Worm (Caenorhabditis elegans): ENCODE data around the gene T09F3.5.
A peak's percentile ranks its signal among the peaks of the same experiment; 100 is the strongest.

The T09F3.5 gene

ce11 chrII:10390250-10390821 lies 6.3 kb upstream of the T09F3.5 start:
- TF ChIP-seq M03D4.4 (tag; optimal IDR thresholded peaks at IDR 0.05) (no peak), cnd-1 (tag; optimal IDR thresholded peaks at IDR 0.05) (no peak)

DNA sequence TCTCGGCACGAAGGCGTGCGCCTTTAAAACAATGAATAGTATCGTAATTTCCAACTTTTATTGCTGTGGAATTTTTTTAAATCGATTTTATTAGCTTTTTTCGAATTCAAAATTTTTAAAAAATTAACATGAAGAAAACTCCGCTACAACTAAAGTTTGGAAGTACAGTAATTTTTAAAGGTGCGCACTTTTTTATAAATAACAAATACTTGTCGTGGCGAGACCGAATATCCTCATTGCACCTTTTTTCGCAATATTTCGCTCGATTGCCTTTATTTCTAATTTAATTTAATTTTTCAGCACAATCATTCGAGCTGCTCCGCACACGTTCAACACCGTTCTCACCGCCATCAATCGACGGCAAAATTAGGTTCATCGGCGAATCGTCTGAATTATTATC lies 5.8 kb upstream of the T09F3.5 start, which contains the start of the genes T09F3.2 and T09F3.7:
T09F3.2 (plus strand) TSS at position 301 of the 400 bp plus-strand sequence.
T09F3.7 (plus strand) TSS at position 315 of the 400 bp plus-strand sequence.
- TF ChIP-seq nhr-12 (tag; optimal IDR thresholded peaks at IDR 0.05): no peak
- no peak for TF ChIP-seq mab-5 (tag; optimal IDR thresholded peaks at IDR 0.05)
- no peak for TF ChIP-seq tbx-8 (GFP tag; optimal IDR thresholded peaks at IDR 0.05)
- TF ChIP-seq cnd-1 (tag; optimal IDR thresholded peaks at IDR 0.05): no peak
- no peak for TF ChIP-seq flh-1 (GFP tag; optimal IDR thresholded peaks at IDR 0.05)
- no peak for TF ChIP-seq zip-8 (tag; optimal IDR thresholded peaks at IDR 0.05)
- no peak for TF ChIP-seq sptf-1 (tag; optimal IDR thresholded peaks at IDR 0.05)
- no peak for TF ChIP-seq blmp-1 (tag; optimal IDR thresholded peaks at IDR 0.05)
- TF ChIP-seq drap-1 (GFP tag; optimal IDR thresholded peaks at IDR 0.05): no peak
- no peak for TF ChIP-seq ceh-83 (GFP tag; optimal IDR thresholded peaks at IDR 0.05)
- TF ChIP-seq sem-2 (GFP tag; optimal IDR thresholded peaks at IDR 0.05): no peak

- TF ChIP-seq sem-2 (GFP tag; optimal IDR thresholded peaks at IDR 0.05) (no peak), lsy-2 (tag; optimal IDR thresholded peaks at IDR 0.05) (no peak), ztf-11 (tag; optimal IDR thresholded peaks at IDR 0.05) (no peak), mep-1 (tag; optimal IDR thresholded peaks at IDR 0.05) (no peak), unc-62 (GFP tag; optimal IDR thresholded peaks at IDR 0.05) (no peak), ham-2 (GFP tag; optimal IDR thresholded peaks at IDR 0.05) (no peak), nhr-28 (tag; optimal IDR thresholded peaks at IDR 0.05) (no peak), lin-32 (GFP tag; optimal IDR thresholded peaks at IDR 0.05) (no peak), ces-1 (GFP tag; optimal IDR thresholded peaks at IDR 0.05) (no peak), ceh-83 (GFP tag; optimal IDR thresholded peaks at IDR 0.05) (no peak), hlh-1 (tag; optimal IDR thresholded peaks at IDR 0.05) (no peak), nhr-237 (tag; optimal IDR thresholded peaks at IDR 0.05) (no peak), cnd-1 (tag; optimal IDR thresholded peaks at IDR 0.05) (no peak), nhr-76 (tag; optimal IDR thresholded peaks at IDR 0.05) (no peak), blmp-1 (tag; optimal IDR thresholded peaks at IDR 0.05) (no peak), elt-3 (tag; optimal IDR thresholded peaks at IDR 0.05) (no peak), unc-39 (tag; optimal IDR thresholded peaks at IDR 0.05) (no peak), mab-5 (tag; optimal IDR thresholded peaks at IDR 0.05) (no peak)
These were observed 3.1 kb upstream of the T09F3.5 start, which contains the start of gene gpd-1 for ce11 chrII:10393282-10394179. gpd-1 (plus strand) TSS chrII:10394129.

DNA sequence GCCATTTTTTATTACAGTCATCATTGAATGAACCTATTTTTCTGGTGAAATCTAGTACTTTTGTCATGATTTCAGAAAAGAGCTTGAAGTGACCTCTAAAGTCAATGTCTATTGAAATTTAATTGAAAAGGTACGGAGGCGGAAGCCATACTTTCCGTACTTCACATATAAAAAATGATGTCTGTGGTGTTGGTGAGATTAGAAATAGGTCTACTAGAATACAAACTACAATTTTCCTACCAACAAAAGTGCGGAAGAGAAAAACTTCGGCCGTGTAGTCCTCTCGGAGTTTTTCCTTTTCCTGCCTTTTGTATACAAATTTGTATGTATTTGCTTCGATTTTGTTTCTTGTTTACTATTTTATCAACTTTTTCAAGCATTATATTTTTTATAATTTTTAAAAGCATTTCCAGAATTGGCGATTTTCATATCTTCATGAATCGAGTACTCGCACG lies 1.3 kb upstream of the T09F3.5 start, which contains the start of gene T09F3.4:
T09F3.4 (plus strand) TSS at position 405 of the 455 bp plus-strand sequence.
- peak; percentile 7 for TF ChIP-seq nhr-28 (tag; optimal IDR thresholded peaks at IDR 0.05)
- peak; percentile 45 for TF ChIP-seq unc-120 (tag; optimal IDR thresholded peaks at IDR 0.05; ENCODE audit: poor library complexity, severe bottlenecking)
- peak; percentile 11 for TF ChIP-seq lsy-2 (tag; optimal IDR thresholded peaks at IDR 0.05)
- TF ChIP-seq mep-1 (tag; optimal IDR thresholded peaks at IDR 0.05): no peak

DNA sequence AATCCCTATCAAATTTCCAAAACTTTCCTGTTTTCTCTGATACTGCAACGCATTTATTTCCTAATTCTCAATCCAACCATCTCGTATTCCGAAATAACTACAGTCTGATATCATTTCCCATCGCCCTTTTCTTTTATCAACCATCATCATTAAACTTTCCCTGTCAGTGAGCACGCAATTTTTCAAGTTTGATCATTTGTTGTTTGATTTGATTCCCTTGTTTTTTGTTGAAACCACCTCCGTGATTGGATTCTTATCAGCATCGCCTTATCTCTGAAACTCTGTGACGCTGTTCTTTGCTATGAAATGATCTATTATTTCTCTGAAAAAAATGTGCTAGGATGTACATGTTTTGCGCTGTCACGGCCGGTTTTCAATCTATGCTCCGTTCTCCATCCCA lies 6.3 kb downstream of the T09F3.5 start:
- TF ChIP-seq unc-39 (tag; optimal IDR thresholded peaks at IDR 0.05): no peak
- TF ChIP-seq elt-1 (tag; optimal IDR thresholded peaks at IDR 0.05; ENCODE audit: borderline replicate concordance, insufficient read depth): no peak
- no peak for TF ChIP-seq M03D4.4 (tag; optimal IDR thresholded peaks at IDR 0.05)

- no peak for TF ChIP-seq nhr-12 (tag; optimal IDR thresholded peaks at IDR 0.05)
- no peak for TF ChIP-seq tbx-8 (GFP tag; optimal IDR thresholded peaks at IDR 0.05)
- no peak for TF ChIP-seq nhr-237 (tag; optimal IDR thresholded peaks at IDR 0.05)
- no peak for TF ChIP-seq pha-4 (tag; optimal IDR thresholded peaks at IDR 0.05)
- no peak for TF ChIP-seq bed-3 (GFP tag; optimal IDR thresholded peaks at IDR 0.05)
- no peak for TF ChIP-seq mep-1 (tag; optimal IDR thresholded peaks at IDR 0.05)
- no peak for TF ChIP-seq M03D4.4 (tag; optimal IDR thresholded peaks at IDR 0.05)
- no peak for TF ChIP-seq ceh-43 (GFP tag; optimal IDR thresholded peaks at IDR 0.05)
- TF ChIP-seq mls-2 (tag; optimal IDR thresholded peaks at IDR 0.05): no peak
- no peak for TF ChIP-seq cnd-1 (tag; optimal IDR thresholded peaks at IDR 0.05)
- TF ChIP-seq zip-8 (tag; optimal IDR thresholded peaks at IDR 0.05): no peak
These were observed 14.3 kb downstream of the T09F3.5 start, which contains the start of gene E04D5.5 for ce11 chrII:10410989-10411388. E04D5.5 (plus strand) TSS chrII:10411289.

Measured in whole organism, mixed stage, embryonic.